Fruit fly (Drosophila melanogaster): ENCODE data around the gene Sec61alpha.

Gene Sec61alpha

dm6 chr2L:6473076-6474037 lies 7.0 kb downstream of the Sec61alpha start, which contains the start of gene mmy:
Gene mmy (minus strand): TSS chr2L:6473904.
- peak; percentile 22 to 68 for TF ChIP-seq salr (GFP tag; optimal IDR thresholded peaks at IDR 0.05)
- TF ChIP-seq lz (GFP tag; optimal IDR thresholded peaks at IDR 0.05) = peak; percentile 7
- peak; percentile 67 for TF ChIP-seq spab (GFP tag; optimal IDR thresholded peaks at IDR 0.05)
- TF ChIP-seq CG11762 (GFP tag; optimal IDR thresholded peaks at IDR 0.05; ENCODE audit: insufficient read depth) = peak; percentile 59
- TF ChIP-seq Blimp-1 (GFP tag; optimal IDR thresholded peaks at IDR 0.05) = no peak
- TF ChIP-seq CG16779 (tag; optimal IDR thresholded peaks at IDR 0.05) = peak; percentile 59
- peak; percentile 33 for TF ChIP-seq Eip93F (GFP tag; optimal IDR thresholded peaks at IDR 0.05)
- TF ChIP-seq fd85E (GFP tag; optimal IDR thresholded peaks at IDR 0.05) = no peak
- TF ChIP-seq OdsH (GFP tag; optimal IDR thresholded peaks at IDR 0.05) = peak; percentile 69
- TF ChIP-seq Met (GFP tag; optimal IDR thresholded peaks at IDR 0.05) = no peak
- TF ChIP-seq Hr4 (GFP tag; optimal IDR thresholded peaks at IDR 0.05) = peak; percentile 52
- peak; percentile 81 for TF ChIP-seq CG15336 (GFP tag; IDR thresholded peaks at IDR 0.05)
- peak; percentile 81 for TF ChIP-seq CG6276 (GFP tag; optimal IDR thresholded peaks at IDR 0.05)
- no peak for TF ChIP-seq Ets21C (GFP tag; optimal IDR thresholded peaks at IDR 0.05)
- peak; percentile 50 for TF ChIP-seq CG6854 (GFP tag; optimal IDR thresholded peaks at IDR 0.05)
- peak; percentile 51 for TF ChIP-seq CG1621 (tag; optimal IDR thresholded peaks at IDR 0.05)
- TF ChIP-seq vri (GFP tag; optimal IDR thresholded peaks at IDR 0.05) = peak; percentile 53
- TF ChIP-seq pdm3 (GFP tag; optimal IDR thresholded peaks at IDR 0.05) = peak; percentile 42
- TF ChIP-seq Ets96B (tag; optimal IDR thresholded peaks at IDR 0.05) = peak; percentile 82
- TF ChIP-seq CG31627 (GFP tag; optimal IDR thresholded peaks at IDR 0.05) = no peak
- peak; percentile 72 for TF ChIP-seq CG6808 (GFP tag; optimal IDR thresholded peaks at IDR 0.05)
- peak; percentile 33 for TF ChIP-seq CG11902 (GFP tag; optimal IDR thresholded peaks at IDR 0.05)
- TF ChIP-seq topi (GFP tag; optimal IDR thresholded peaks at IDR 0.05) = peak; percentile 35
- TF ChIP-seq fkh (GFP tag; optimal IDR thresholded peaks at IDR 0.05) = peak; percentile 96
- TF ChIP-seq Lpt (GFP tag; optimal IDR thresholded peaks at IDR 0.05) = peak; percentile 47
- TF ChIP-seq Hr38 (GFP tag; optimal IDR thresholded peaks at IDR 0.05) = no peak
- TF ChIP-seq CG11294 (GFP tag; IDR thresholded peaks at IDR 0.05) = peak; percentile 31
- peak; percentile 84 for TF ChIP-seq CG32006 (GFP tag; optimal IDR thresholded peaks at IDR 0.05)
- peak; percentile 72 for TF ChIP-seq CG3032 (tag; optimal IDR thresholded peaks at IDR 0.05)
- peak; percentile 64 for TF ChIP-seq CG9139 (GFP tag; optimal IDR thresholded peaks at IDR 0.05)
- peak; percentile 63 for TF ChIP-seq CG34406 (GFP tag; optimal IDR thresholded peaks at IDR 0.05)
- TF ChIP-seq Gug (GFP tag; IDR thresholded peaks at IDR 0.05) = peak; percentile 43; the same call in 1 of the 2 replicates
- peak; percentile 67 for TF ChIP-seq CG10631 (GFP tag; optimal IDR thresholded peaks at IDR 0.05)
- peak; percentile 69 for TF ChIP-seq achi (GFP tag; optimal IDR thresholded peaks at IDR 0.05)
- peak; percentile 7 for TF ChIP-seq Eip75B (GFP tag; optimal IDR thresholded peaks at IDR 0.05)
- peak; percentile 43 for TF ChIP-seq esn (GFP tag; optimal IDR thresholded peaks at IDR 0.05)
- peak; percentile 47 for TF ChIP-seq CG6792 (GFP tag; optimal IDR thresholded peaks at IDR 0.05)
- TF ChIP-seq CG4318 (GFP tag; optimal IDR thresholded peaks at IDR 0.05) = peak; percentile 74
- TF ChIP-seq Sox14 (GFP tag; optimal IDR thresholded peaks at IDR 0.05) = peak; percentile 17
- TF ChIP-seq CG8319 (GFP tag; optimal IDR thresholded peaks at IDR 0.05) = no peak
- TF ChIP-seq CG8632 (GFP tag; optimal IDR thresholded peaks at IDR 0.05) = peak; percentile 63
- peak; percentile 67 for TF ChIP-seq net (GFP tag; optimal IDR thresholded peaks at IDR 0.05)
- TF ChIP-seq eg (GFP tag; IDR thresholded peaks at IDR 0.05) = peak; percentile 85; the same call in 2 of the 3 replicates
- TF ChIP-seq dsx (GFP tag; optimal IDR thresholded peaks at IDR 0.05; ENCODE audit: poor library complexity, severe bottlenecking) = peak; percentile 72
- peak; percentile 82 for TF ChIP-seq Eip78C (GFP tag)
- peak; percentile 37 for TF ChIP-seq Sox102F (GFP tag; optimal IDR thresholded peaks at IDR 0.05)
- peak; percentile 10 for TF ChIP-seq cyc (GFP tag; optimal IDR thresholded peaks at IDR 0.05)
- peak; percentile 72 for TF ChIP-seq svp (GFP tag)
- peak; percentile 55 for TF ChIP-seq dac (GFP tag; optimal IDR thresholded peaks at IDR 0.05)
- peak; percentile 22 for TF ChIP-seq Sox15 (GFP tag; optimal IDR thresholded peaks at IDR 0.05)
